Fruit fly (Drosophila melanogaster) whole organism, embryonic: ENCODE data around the gene Sfp33A3.
A peak's percentile ranks its signal among the peaks of the same experiment; 100 is the strongest.

ENCODE experiments used
- CG10979 ChIP-seq: fragments of 200-800 bp; sonication (Bioruptor generic); optimal IDR thresholded peaks from 2 replicates; lab custom pipeline; 2018; ENCODE audit warnings: missing biosample characterization, mild to moderate bottlenecking, missing genetic modification characterization, moderate library complexity
- CG14014 ChIP-seq: fragments of 200-800 bp; sonication (Bioruptor generic); IDR thresholded peaks from 2 replicates; pipeline ENCODE4 v1.3.6; 2022; ENCODE audit warnings: missing biosample characterization, missing genetic modification characterization
- CG14860 ChIP-seq: fragments of 200-800 bp; sonication (Bioruptor generic); IDR thresholded peaks from 3 replicates; pipeline ENCODE4 v1.3.6; 2022; ENCODE audit warnings: missing biosample characterization, missing genetic modification characterization; ENCODE audit not compliant: partially characterized antibody
- CG1603 ChIP-seq: fragments of 200-800 bp; sonication (Bioruptor generic); optimal IDR thresholded peaks from 2 replicates; lab custom pipeline; 2019; ENCODE audit warnings: missing biosample characterization, mild to moderate bottlenecking, missing genetic modification characterization, moderate library complexity
- CG2129 ChIP-seq: fragments of 200-800 bp; sonication (Bioruptor generic); IDR thresholded peaks from 2 replicates; pipeline ENCODE4 v1.3.6; 2022; ENCODE audit warnings: missing biosample characterization, missing genetic modification characterization; ENCODE audit not compliant: partially characterized antibody
- CG2875 ChIP-seq: fragments of 200-800 bp; sonication (Bioruptor generic); optimal IDR thresholded peaks from 2 replicates; lab custom pipeline; 2017; ENCODE audit warnings: missing biosample characterization, mild to moderate bottlenecking, missing genetic modification characterization, missing genetic modification reagents
- CG30431 ChIP-seq: fragments of 200-800 bp; sonication (Bioruptor generic); optimal IDR thresholded peaks from 2 replicates; lab custom pipeline; 2017; ENCODE audit warnings: missing biosample characterization, missing genetic modification characterization
- CG32532 ChIP-seq: fragments of 200-800 bp; sonication (Bioruptor generic); IDR thresholded peaks from 2 replicates; pipeline ENCODE4 v1.3.6; 2022; ENCODE audit warnings: missing biosample characterization, missing genetic modification characterization
- CG3281 ChIP-seq: fragments of 200-800 bp; sonication (Bioruptor generic); optimal IDR thresholded peaks from 3 replicates; lab custom pipeline; 2017; ENCODE audit warnings: missing biosample characterization, mild to moderate bottlenecking, missing genetic modification characterization
- CG6765 ChIP-seq: fragments of 200-800 bp; sonication (Bioruptor generic); optimal IDR thresholded peaks from 3 replicates; lab custom pipeline; 2017; ENCODE audit warnings: missing biosample characterization, mild to moderate bottlenecking, missing genetic modification characterization
- CG7839 ChIP-seq: fragments of 200-800 bp; sonication (Bioruptor generic); optimal IDR thresholded peaks from 3 replicates; lab custom pipeline; 2018; ENCODE audit warnings: missing biosample characterization, mild to moderate bottlenecking, missing genetic modification characterization, moderate library complexity
- D19A ChIP-seq: fragments of 200-800 bp; optimal IDR thresholded peaks from 3 replicates; lab custom pipeline; 2019; ENCODE audit warnings: missing biosample characterization, mild to moderate bottlenecking, missing genetic modification characterization, moderate library complexity
- Deaf1 ChIP-seq: fragments of 200-800 bp; optimal IDR thresholded peaks from 3 replicates; lab custom pipeline; 2019; ENCODE audit warnings: missing biosample characterization, mild to moderate bottlenecking, missing genetic modification characterization, moderate library complexity
- Dfd ChIP-seq, 2 experiments: fragments of >200 bp; optimal IDR thresholded peaks; 2 replicates each; lab custom pipeline; 2017; ENCODE audit warnings: missing biosample characterization in 2 of 2, missing genetic modification characterization in 2 of 2
- ERR ChIP-seq: fragments of 200-800 bp; sonication (Bioruptor generic); optimal IDR thresholded peaks from 2 replicates; lab custom pipeline; 2016; ENCODE audit warnings: missing biosample characterization, missing genetic modification characterization
- Fer2 ChIP-seq: fragments of 200-800 bp; sonication (Bioruptor generic); optimal IDR thresholded peaks from 2 replicates; lab custom pipeline; 2018; ENCODE audit warnings: missing biosample characterization, mild to moderate bottlenecking, missing genetic modification characterization, moderate library complexity
- GATAe ChIP-seq: fragments of 200-800 bp; sonication (Bioruptor generic); conservative IDR thresholded peaks from 2 replicates; pipeline ENCODE4 v1.3.6; 2022; ENCODE audit warnings: missing biosample characterization, missing genetic modification characterization
- Gug ChIP-seq: fragments of 200-800 bp; sonication (Bioruptor generic); IDR thresholded peaks from 4 replicates; pipeline ENCODE4 v1.3.6; 2022; ENCODE audit warnings: missing biosample characterization, missing genetic modification characterization
- HmgD ChIP-seq: fragments of 200-800 bp; sonication (Bioruptor generic); optimal IDR thresholded peaks from 3 replicates; lab custom pipeline; 2016; ENCODE audit warnings: missing biosample characterization, missing genetic modification characterization
- Hmx ChIP-seq: fragments of 200-800 bp; sonication (Bioruptor generic); optimal IDR thresholded peaks from 2 replicates; lab custom pipeline; 2016; ENCODE audit warnings: missing biosample characterization, missing genetic modification characterization
- Hr3 ChIP-seq: fragments of 200-800 bp; sonication (Bioruptor generic); optimal IDR thresholded peaks from 3 replicates; lab custom pipeline; 2016; ENCODE audit warnings: missing biosample characterization, missing genetic modification characterization
- Scr ChIP-seq: fragments of 200-800 bp; sonication (Bioruptor generic); IDR thresholded peaks from 2 replicates; pipeline ENCODE4 v1.3.6; 2022; ENCODE audit warnings: missing biosample characterization, missing genetic modification characterization; ENCODE audit not compliant: partially characterized antibody
- Six4 ChIP-seq: fragments of 200-800 bp; sonication (Bioruptor generic); optimal IDR thresholded peaks from 2 replicates; lab custom pipeline; 2016; ENCODE audit warnings: missing biosample characterization, missing genetic modification characterization
- Sox102F ChIP-seq: fragments of 200-800 bp; sonication (Bioruptor generic); optimal IDR thresholded peaks from 2 replicates; lab custom pipeline; 2018; ENCODE audit warnings: missing biosample characterization, mild to moderate bottlenecking, missing genetic modification characterization, moderate library complexity
- ap ChIP-seq: fragments of 200-800 bp; sonication (Bioruptor generic); IDR thresholded peaks from 2 replicates; pipeline ENCODE4 v1.3.6; 2022; ENCODE audit warnings: missing biosample characterization, missing genetic modification characterization
- bcd ChIP-seq: fragments of 200-800 bp; sonication (Bioruptor generic); optimal IDR thresholded peaks from 2 replicates; lab custom pipeline; 2017; ENCODE audit warnings: missing biosample characterization, mild to moderate bottlenecking, missing genetic modification characterization
- bsh ChIP-seq, 2 experiments: fragments of 200-800 bp; sonication (Bioruptor generic); optimal IDR thresholded peaks; 2 replicates each; lab custom pipeline; 2017 to 2018; ENCODE audit warnings: mild to moderate bottlenecking in 2 of 2, missing biosample characterization in 2 of 2, missing genetic modification characterization in 2 of 2, moderate library complexity in 1 of 2
- cato ChIP-seq: fragments of 200-800 bp; sonication (Bioruptor generic); optimal IDR thresholded peaks from 2 replicates; lab custom pipeline; 2016; ENCODE audit warnings: missing biosample characterization, missing genetic modification characterization, borderline replicate concordance
- chn ChIP-seq: fragments of 200-800 bp; sonication (Bioruptor generic); optimal IDR thresholded peaks from 2 replicates; lab custom pipeline; 2016; ENCODE audit warnings: missing biosample characterization, missing genetic modification characterization
- da ChIP-seq: fragments of 200-800 bp; sonication (Bioruptor generic); optimal IDR thresholded peaks from 2 replicates; lab custom pipeline; 2016; ENCODE audit warnings: missing biosample characterization, missing genetic modification characterization
- dati ChIP-seq: fragments of 200-800 bp; sonication (Bioruptor generic); IDR thresholded peaks from 2 replicates; pipeline ENCODE4 v1.3.6; 2022; ENCODE audit warnings: missing biosample characterization, missing genetic modification characterization
- esg ChIP-seq: fragments of 200-800 bp; sonication (Bioruptor generic); conservative IDR thresholded peaks from 2 replicates; pipeline ENCODE4 v1.3.6; 2022; ENCODE audit warnings: missing biosample characterization, missing genetic modification characterization
- exex ChIP-seq: fragments of 200-800 bp; sonication (Bioruptor generic); optimal IDR thresholded peaks from 4 replicates; lab custom pipeline; 2018; ENCODE audit warnings: missing biosample characterization, mild to moderate bottlenecking, missing genetic modification characterization, moderate library complexity
- fd102C ChIP-seq: fragments of 200-800 bp; sonication (Bioruptor generic); optimal IDR thresholded peaks from 2 replicates; lab custom pipeline; 2018; ENCODE audit warnings: missing biosample characterization, mild to moderate bottlenecking, missing genetic modification characterization, moderate library complexity
- fd3F ChIP-seq: fragments of 200-800 bp; sonication (Bioruptor generic); optimal IDR thresholded peaks from 2 replicates; lab custom pipeline; 2018; ENCODE audit warnings: missing biosample characterization, mild to moderate bottlenecking, missing genetic modification characterization, moderate library complexity
- fd64A ChIP-seq: fragments of 200-800 bp; sonication (Bioruptor generic); optimal IDR thresholded peaks from 3 replicates; lab custom pipeline; 2018; ENCODE audit warnings: missing biosample characterization, mild to moderate bottlenecking, missing genetic modification characterization
- gt ChIP-seq: fragments of 200-800 bp; sonication (Bioruptor generic); IDR thresholded peaks from 2 replicates; pipeline ENCODE4 v1.3.6; 2022; ENCODE audit warnings: missing biosample characterization, missing genetic modification characterization
- lbe ChIP-seq: fragments of 200-800 bp; sonication (Bioruptor generic); optimal IDR thresholded peaks from 2 replicates; lab custom pipeline; 2016; ENCODE audit warnings: missing biosample characterization, mild to moderate bottlenecking, missing genetic modification characterization
- lmd ChIP-seq: fragments of 200-800 bp; sonication (Bioruptor generic); IDR thresholded peaks from 2 replicates; pipeline ENCODE4 v1.3.6; 2022; ENCODE audit warnings: missing biosample characterization, missing genetic modification characterization
- nmo ChIP-seq: fragments of 200-800 bp; sonication (Bioruptor generic); optimal IDR thresholded peaks from 2 replicates; lab custom pipeline; 2018; ENCODE audit warnings: missing biosample characterization, mild to moderate bottlenecking, missing genetic modification characterization, moderate library complexity
- oc ChIP-seq: fragments of 200-800 bp; sonication (Bioruptor generic); optimal IDR thresholded peaks from 2 replicates; lab custom pipeline; 2018; ENCODE audit warnings: missing biosample characterization, mild to moderate bottlenecking, missing genetic modification characterization, moderate library complexity
- psq ChIP-seq: fragments of 200-800 bp; sonication (Bioruptor generic); optimal IDR thresholded peaks from 2 replicates; lab custom pipeline; 2017; ENCODE audit warnings: missing biosample characterization, missing genetic modification characterization
- pum ChIP-seq: fragments of 200-800 bp; sonication (Bioruptor generic); optimal IDR thresholded peaks from 2 replicates; lab custom pipeline; 2016; ENCODE audit warnings: missing biosample characterization, missing genetic modification characterization
- row ChIP-seq: fragments of 200-800 bp; sonication (Bioruptor generic); IDR thresholded peaks from 3 replicates; pipeline ENCODE4 v1.3.6; 2022; ENCODE audit warnings: missing biosample characterization, missing genetic modification characterization
- sens ChIP-seq: fragments of 200-800 bp; sonication (Bioruptor generic); peaks from one replicate; lab custom pipeline; 2016; ENCODE audit warnings: missing biosample characterization, missing genetic modification characterization
- shn ChIP-seq: fragments of 200-800 bp; sonication (Bioruptor generic); optimal IDR thresholded peaks from 3 replicates; lab custom pipeline; 2016; ENCODE audit warnings: missing biosample characterization, missing genetic modification characterization
- slp2 ChIP-seq: fragments of 200-800 bp; sonication (Bioruptor generic); optimal IDR thresholded peaks from 2 replicates; lab custom pipeline; 2016; ENCODE audit warnings: missing biosample characterization, missing genetic modification characterization
- sug ChIP-seq: fragments of 200-800 bp; optimal IDR thresholded peaks from 2 replicates; lab custom pipeline; 2019; ENCODE audit warnings: missing biosample characterization, mild to moderate bottlenecking, missing genetic modification characterization, moderate library complexity
- wor ChIP-seq: fragments of 200-800 bp; sonication (Bioruptor generic); IDR thresholded peaks from 2 replicates; pipeline ENCODE4 v1.3.6; 2022; ENCODE audit warnings: missing biosample characterization, missing genetic modification characterization
- zfh2 ChIP-seq: fragments of 200-800 bp; sonication (Bioruptor generic); optimal IDR thresholded peaks from 2 replicates; lab custom pipeline; 2016; ENCODE audit warnings: missing biosample characterization, missing genetic modification characterization

The Sfp33A3 gene

dm6 chr2L:11812781-11813664 lies 26.7 kb upstream of the Sfp33A3 start (continued):
- no peak for TF ChIP-seq CG2875 (GFP tag; lab: Kevin White, UChicago)
- TF ChIP-seq cato = no peak
- no peak for TF ChIP-seq bsh (GFP tag; optimal IDR thresholded peaks at IDR 0.05; lab: Kevin White, UChicago)
- TF ChIP-seq CG3281 (GFP tag; lab: Kevin White, UChicago) = peak; percentile 15
- no peak for TF ChIP-seq HmgD (GFP tag; lab: Kevin White, UChicago)
- no peak for TF ChIP-seq dati (GFP tag; lab: Robert Waterston, UW)
- TF ChIP-seq ERR (GFP tag; lab: Kevin White, UChicago) = no peak
- TF ChIP-seq bcd = no peak
- 0 out of 3 replicates have a peak, but pooled peaks have one; percentile 17 for TF ChIP-seq row (GFP tag; lab: Robert Waterston, UW)
- no peak for TF ChIP-seq fd3F (GFP tag; lab: Kevin White, UChicago)
- peak; percentile 27 for TF ChIP-seq exex
- TF ChIP-seq Gug (GFP tag; lab: Robert Waterston, UW) = no peak
- TF ChIP-seq gt (GFP tag; lab: Robert Waterston, UW) = no peak
- TF ChIP-seq fd102C = no peak
- TF ChIP-seq CG6765 (GFP tag; lab: Kevin White, UChicago) = no peak
- no peak for TF ChIP-seq chn
- TF ChIP-seq oc (tag; lab: Kevin White, UChicago) = no peak
- no peak for TF ChIP-seq CG14860
- peak; percentile 11 for TF ChIP-seq sug (tag; lab: Kevin White, UChicago)
- no peak for TF ChIP-seq shn
- TF ChIP-seq fd64A (GFP tag; lab: Kevin White, UChicago) = no peak
- TF ChIP-seq lmd = no peak
- TF ChIP-seq D19A (tag; lab: Kevin White, UChicago) = peak; percentile 86
- TF ChIP-seq CG14014 (GFP tag; lab: Robert Waterston, UW) = no peak
- peak; percentile 8 for TF ChIP-seq CG7839 (tag; lab: Kevin White, UChicago)
- no peak for TF ChIP-seq Hmx (GFP tag; lab: Kevin White, UChicago)
- no peak for TF ChIP-seq Sox102F (GFP tag; lab: Kevin White, UChicago)
- TF ChIP-seq CG1603 (tag; lab: Kevin White, UChicago) = no peak
- no peak for TF ChIP-seq nmo (GFP tag; lab: Kevin White, UChicago)
- no peak for TF ChIP-seq psq (GFP tag; lab: Kevin White, UChicago)
- no peak for TF ChIP-seq Hr3 (GFP tag; lab: Kevin White, UChicago)
- TF ChIP-seq esg (GFP tag; lab: Robert Waterston, UW) = no peak
- TF ChIP-seq lbe = no peak
- TF ChIP-seq ap (GFP tag; lab: Robert Waterston, UW) = no peak
- peak; percentile 1 for TF ChIP-seq zfh2 (GFP tag; lab: Kevin White, UChicago)
- TF ChIP-seq CG10979 = no peak
- TF ChIP-seq CG32532 = 0 out of 2 replicates have a peak, but pooled peaks have one; percentile 19
- TF ChIP-seq Deaf1 (tag; lab: Kevin White, UChicago) = no peak
- TF ChIP-seq sens (GFP tag; lab: Kevin White, UChicago) = peak; percentile 57
- TF ChIP-seq wor (GFP tag; lab: Robert Waterston, UW) = no peak
- TF ChIP-seq CG2129 (GFP tag; lab: Robert Waterston, UW) = no peak
- no peak for TF ChIP-seq Fer2 (tag; lab: Kevin White, UChicago)
- TF ChIP-seq Dfd (GFP tag; optimal IDR thresholded peaks at IDR 0.05; lab: Kevin White, UChicago) = no peak
- TF ChIP-seq slp2 (GFP tag; lab: Kevin White, UChicago) = no peak
- TF ChIP-seq da (GFP tag; lab: Kevin White, UChicago) = no peak
- TF ChIP-seq CG30431 (GFP tag; lab: Kevin White, UChicago) = no peak
- TF ChIP-seq GATAe (GFP tag; lab: Robert Waterston, UW) = no peak
- TF ChIP-seq pum (GFP tag; lab: Kevin White, UChicago) = no peak
- TF ChIP-seq Scr = no peak
- no peak for TF ChIP-seq Six4 (GFP tag; lab: Kevin White, UChicago)
